Worm (Caenorhabditis elegans) whole organism, mixed stage, embryonic: ENCODE data around the gene cca-1.

ENCODE experiments used
- M03D4.4 ChIP-seq: sonication (generic microtip); optimal IDR thresholded peaks from 2 replicates; lab custom pipeline; 2017; ENCODE audit warnings: mild to moderate bottlenecking, missing genetic modification characterization, missing compliant biosample characterization
- bed-3 ChIP-seq: fragments of 200-800 bp; sonication (Bioruptor generic); optimal IDR thresholded peaks from 3 replicates; lab custom pipeline; 2018; ENCODE audit warnings: mild to moderate bottlenecking, missing genetic modification characterization, moderate library complexity, missing compliant biosample characterization
- blmp-1 ChIP-seq: fragments of 150-350 bp; optimal IDR thresholded peaks from 2 replicates; lab custom pipeline; 2014; ENCODE audit warnings: missing biosample characterization, missing genetic modification characterization
- ceh-39 ChIP-seq: fragments of 150-350 bp; optimal IDR thresholded peaks from 2 replicates; lab custom pipeline; 2014; ENCODE audit warnings: missing biosample characterization, missing genetic modification characterization
- ceh-43 ChIP-seq: fragments of 200-800 bp; sonication (Bioruptor generic); optimal IDR thresholded peaks from 2 replicates; lab custom pipeline; 2018; ENCODE audit warnings: mild to moderate bottlenecking, missing genetic modification characterization, moderate library complexity, missing compliant biosample characterization
- ceh-83 ChIP-seq: fragments of 200-800 bp; sonication (Bioruptor generic); optimal IDR thresholded peaks from 2 replicates; lab custom pipeline; 2018; ENCODE audit warnings: mild to moderate bottlenecking, missing genetic modification characterization, missing compliant biosample characterization
- ces-1 ChIP-seq: fragments of 150-350 bp; optimal IDR thresholded peaks from 2 replicates; lab custom pipeline; 2014; ENCODE audit warnings: missing biosample characterization, missing genetic modification reagents, missing genetic modification characterization
- cnd-1 ChIP-seq: fragments of 200-800 bp; sonication (Bioruptor generic); optimal IDR thresholded peaks from 2 replicates; lab custom pipeline; 2018; ENCODE audit warnings: mild to moderate bottlenecking, missing genetic modification characterization, missing compliant biosample characterization
- drap-1 ChIP-seq: fragments of 200-800 bp; sonication (Bioruptor generic); optimal IDR thresholded peaks from 3 replicates; lab custom pipeline; 2018; ENCODE audit warnings: mild to moderate bottlenecking, missing genetic modification characterization, missing compliant biosample characterization
- elt-1 ChIP-seq: sonication (generic microtip); optimal IDR thresholded peaks from 2 replicates; lab custom pipeline; 2017; ENCODE audit warnings: missing genetic modification characterization, mild to moderate bottlenecking, missing compliant biosample characterization, antibody characterized with exemption, moderate library complexity, borderline replicate concordance; ENCODE audit not compliant: insufficient read depth
- elt-3 ChIP-seq: fragments of 150-350 bp; optimal IDR thresholded peaks from 2 replicates; lab custom pipeline; 2014; ENCODE audit warnings: missing biosample characterization, missing genetic modification characterization
- ham-2 ChIP-seq: fragments of 200-800 bp; sonication (Bioruptor generic); optimal IDR thresholded peaks from 2 replicates; lab custom pipeline; 2018; ENCODE audit warnings: mild to moderate bottlenecking, missing genetic modification characterization, missing compliant biosample characterization
- hlh-1 ChIP-seq: fragments of 150-350 bp; optimal IDR thresholded peaks from 2 replicates; lab custom pipeline; 2014; ENCODE audit warnings: missing biosample characterization, missing genetic modification reagents, missing genetic modification characterization
- lin-13 ChIP-seq: fragments of 150-350 bp; optimal IDR thresholded peaks from 2 replicates; lab custom pipeline; 2014; ENCODE audit warnings: missing biosample characterization, missing genetic modification characterization
- lin-32 ChIP-seq: fragments of 200-800 bp; sonication (Bioruptor generic); optimal IDR thresholded peaks from 2 replicates; lab custom pipeline; 2018; ENCODE audit warnings: mild to moderate bottlenecking, missing genetic modification characterization, missing compliant biosample characterization
- lsy-2 ChIP-seq: fragments of 150-350 bp; optimal IDR thresholded peaks from 2 replicates; lab custom pipeline; 2014; ENCODE audit warnings: missing biosample characterization, missing genetic modification characterization
- mab-5 ChIP-seq: fragments of 150-350 bp; optimal IDR thresholded peaks from 2 replicates; lab custom pipeline; 2014; ENCODE audit warnings: missing biosample characterization, missing genetic modification characterization
- mep-1 ChIP-seq: fragments of 150-350 bp; optimal IDR thresholded peaks from 2 replicates; lab custom pipeline; 2017; ENCODE audit warnings: missing biosample characterization, missing genetic modification reagents, missing genetic modification characterization, inconsistent platforms
- mls-2 ChIP-seq: sonication (generic microtip); optimal IDR thresholded peaks from 2 replicates; lab custom pipeline; 2016; ENCODE audit warnings: mild to moderate bottlenecking, missing genetic modification characterization, moderate library complexity, missing compliant biosample characterization
- nhr-12 ChIP-seq: fragments of 150-350 bp; optimal IDR thresholded peaks from 2 replicates; lab custom pipeline; 2014; ENCODE audit warnings: missing biosample characterization, missing genetic modification characterization
- nhr-2 ChIP-seq: fragments of 150-350 bp; optimal IDR thresholded peaks from 2 replicates; lab custom pipeline; 2014; ENCODE audit warnings: missing biosample characterization, missing genetic modification characterization
- nhr-237 ChIP-seq: fragments of 150-350 bp; optimal IDR thresholded peaks from 2 replicates; lab custom pipeline; 2014; ENCODE audit warnings: missing biosample characterization, missing genetic modification characterization
- nhr-28 ChIP-seq: fragments of 150-350 bp; optimal IDR thresholded peaks from 2 replicates; lab custom pipeline; 2014; ENCODE audit warnings: missing biosample characterization, missing genetic modification characterization
- pha-4 ChIP-seq: fragments of 150-350 bp; optimal IDR thresholded peaks from 2 replicates; lab custom pipeline; 2018; ENCODE audit warnings: missing biosample characterization, missing genetic modification reagents, missing genetic modification characterization
- sem-2 ChIP-seq: fragments of 200-800 bp; sonication (Bioruptor generic); optimal IDR thresholded peaks from 2 replicates; lab custom pipeline; 2018; ENCODE audit warnings: mild to moderate bottlenecking, missing genetic modification characterization, missing compliant biosample characterization
- snpc-4 ChIP-seq: fragments of 150-350 bp; optimal IDR thresholded peaks from 2 replicates; lab custom pipeline; 2014; ENCODE audit warnings: missing biosample characterization, missing genetic modification characterization
- sptf-1 ChIP-seq: sonication (generic microtip); optimal IDR thresholded peaks from 2 replicates; lab custom pipeline; 2017; ENCODE audit warnings: mild to moderate bottlenecking, missing genetic modification characterization, moderate library complexity, missing compliant biosample characterization
- tbx-8 ChIP-seq: fragments of 200-800 bp; sonication (Bioruptor generic); optimal IDR thresholded peaks from 2 replicates; lab custom pipeline; 2018; ENCODE audit warnings: mild to moderate bottlenecking, missing genetic modification characterization, moderate library complexity, missing compliant biosample characterization
- unc-120 ChIP-seq: sonication (generic microtip); optimal IDR thresholded peaks from 2 replicates; lab custom pipeline; 2017; ENCODE audit warnings: missing genetic modification characterization, missing compliant biosample characterization; ENCODE audit not compliant: poor library complexity, severe bottlenecking
- unc-39 ChIP-seq: fragments of 150-350 bp; optimal IDR thresholded peaks from 2 replicates; lab custom pipeline; 2014; ENCODE audit warnings: missing biosample characterization, missing genetic modification characterization
- unc-62 ChIP-seq: fragments of 150-350 bp; optimal IDR thresholded peaks from 2 replicates; lab custom pipeline; 2014; ENCODE audit warnings: missing biosample characterization, missing genetic modification reagents, missing genetic modification characterization
- zip-8 ChIP-seq: fragments of 150-350 bp; optimal IDR thresholded peaks from 2 replicates; lab custom pipeline; 2014; ENCODE audit warnings: missing biosample characterization, missing genetic modification characterization
- ztf-11 ChIP-seq: fragments of 150-350 bp; optimal IDR thresholded peaks from 2 replicates; lab custom pipeline; 2014; ENCODE audit warnings: missing biosample characterization, missing genetic modification characterization

Gene cca-1

DNA sequence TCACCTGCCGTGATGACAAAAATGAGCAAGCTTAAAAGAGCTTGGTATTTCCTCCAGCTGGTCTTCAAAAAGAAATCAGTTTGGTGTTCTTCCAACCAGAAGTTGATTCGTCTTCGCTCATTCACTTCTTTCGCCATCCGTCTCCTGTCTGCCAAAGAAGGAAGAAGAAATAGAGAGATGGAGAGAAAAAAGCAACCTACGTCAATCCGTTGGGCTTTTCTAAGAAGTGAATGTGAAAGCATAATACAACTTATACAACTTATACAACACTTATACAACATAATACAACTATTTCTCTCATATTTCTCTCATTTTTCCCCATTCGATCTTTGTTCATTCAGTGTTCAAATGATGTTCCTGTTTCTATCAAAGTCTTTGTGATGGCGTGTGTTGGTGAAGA lies 64.8 kb downstream of the cca-1 start:
- TF ChIP-seq mep-1 (tag; lab: Kevin White, UChicago) (no peak), unc-120 (no peak), M03D4.4 (tag; lab: Kevin White, UChicago) (no peak), nhr-2 (tag; lab: Kevin White, UChicago) (no peak)

ce11 chrX:7809352-7810196 lies 66.2 kb downstream of the cca-1 start:
- TF ChIP-seq lin-32 (GFP tag; lab: Kevin White, UChicago) (peak; percentile 60), zip-8 (no peak), lin-13 (tag; lab: Kevin White, UChicago) (peak; percentile 69), ces-1 (GFP tag; lab: Kevin White, UChicago) (peak; percentile 66), sptf-1 (tag; lab: Kevin White, UChicago) (peak; percentile 29), bed-3 (GFP tag; lab: Kevin White, UChicago) (no peak), nhr-2 (tag; lab: Kevin White, UChicago) (no peak), hlh-1 (tag; lab: Kevin White, UChicago) (peak; percentile 64), unc-39 (tag; lab: Kevin White, UChicago) (no peak), tbx-8 (GFP tag; lab: Kevin White, UChicago) (no peak), M03D4.4 (tag; lab: Kevin White, UChicago) (peak; percentile 58), ztf-11 (no peak), cnd-1 (tag; lab: Kevin White, UChicago) (peak; percentile 81), elt-1 (no peak), ceh-83 (GFP tag; lab: Kevin White, UChicago) (no peak), ceh-39 (peak; percentile 38), mab-5 (tag; lab: Kevin White, UChicago) (no peak), mls-2 (tag; lab: Kevin White, UChicago) (peak; percentile 24), nhr-237 (tag; lab: Kevin White, UChicago) (no peak), unc-120 (peak; percentile 46), drap-1 (GFP tag; lab: Kevin White, UChicago) (peak; percentile 42), lsy-2 (tag; lab: Kevin White, UChicago) (peak; percentile 47), ceh-43 (GFP tag; lab: Kevin White, UChicago) (peak; percentile 56), nhr-28 (tag; lab: Kevin White, UChicago) (no peak), mep-1 (tag; lab: Kevin White, UChicago) (peak; percentile 68), pha-4 (tag; lab: Kevin White, UChicago) (peak; percentile 89)
- TF ChIP-seq, all 35 proteins: peak for 15

DNA sequence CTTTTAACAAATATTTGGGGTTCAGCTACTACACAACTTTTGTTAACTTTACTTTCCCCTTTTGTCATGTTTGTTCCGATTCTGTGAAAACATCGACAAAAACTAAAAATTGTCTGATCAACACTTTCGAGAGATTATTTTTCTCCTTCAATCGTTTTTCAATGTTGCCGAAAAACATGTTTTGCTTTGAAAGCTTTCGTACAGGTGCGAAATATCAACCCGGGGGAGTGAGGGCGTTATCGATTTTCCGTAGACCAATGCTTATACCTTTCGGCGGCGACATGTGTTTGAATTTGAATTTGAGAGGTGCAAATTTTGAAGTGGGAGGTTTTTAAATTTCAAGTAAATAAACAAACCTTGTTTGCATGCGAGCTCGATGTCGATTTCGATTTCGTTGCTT lies 67.4 kb downstream of the cca-1 start:
- TF ChIP-seq lsy-2 (tag; lab: Kevin White, UChicago): no peak
- TF ChIP-seq ceh-83 (GFP tag; lab: Kevin White, UChicago): no peak
- no peak for TF ChIP-seq bed-3 (GFP tag; lab: Kevin White, UChicago)
- no peak for TF ChIP-seq ztf-11
- no peak for TF ChIP-seq unc-62 (GFP tag; lab: Kevin White, UChicago)
- no peak for TF ChIP-seq ces-1 (GFP tag; lab: Kevin White, UChicago)
- no peak for TF ChIP-seq unc-120
- no peak for TF ChIP-seq nhr-237 (tag; lab: Kevin White, UChicago)
- no peak for TF ChIP-seq nhr-28 (tag; lab: Kevin White, UChicago)
- TF ChIP-seq blmp-1 (tag; lab: Kevin White, UChicago): no peak
- TF ChIP-seq mep-1 (tag; lab: Kevin White, UChicago): no peak
- no peak for TF ChIP-seq hlh-1 (tag; lab: Kevin White, UChicago)
- TF ChIP-seq ceh-43 (GFP tag; lab: Kevin White, UChicago): no peak
- no peak for TF ChIP-seq cnd-1 (tag; lab: Kevin White, UChicago)

ce11 chrX:7800370-7800769 lies 75.4 kb downstream of the cca-1 start:
- TF ChIP-seq ceh-39 (no peak), ham-2 (GFP tag; lab: Kevin White, UChicago) (no peak), nhr-28 (tag; lab: Kevin White, UChicago) (no peak), zip-8 (no peak), ztf-11 (no peak), ceh-43 (GFP tag; lab: Kevin White, UChicago) (no peak), mab-5 (tag; lab: Kevin White, UChicago) (no peak), lsy-2 (tag; lab: Kevin White, UChicago) (no peak), sem-2 (GFP tag; lab: Kevin White, UChicago) (no peak), snpc-4 (no peak), tbx-8 (GFP tag; lab: Kevin White, UChicago) (no peak), nhr-237 (tag; lab: Kevin White, UChicago) (no peak), elt-3 (tag; lab: Kevin White, UChicago) (no peak), ceh-83 (GFP tag; lab: Kevin White, UChicago) (no peak), cnd-1 (tag; lab: Kevin White, UChicago) (no peak), blmp-1 (tag; lab: Kevin White, UChicago) (no peak), nhr-12 (tag; lab: Kevin White, UChicago) (no peak), mep-1 (tag; lab: Kevin White, UChicago) (no peak), elt-1 (no peak)
